Fruit fly (Drosophila melanogaster) whole organism, embryonic: Measurements from ENCODE around the gene cbt.
A peak's percentile ranks its signal among the peaks of the same experiment; 100 is the strongest.

Experiments
- Abd-B ChIP-seq: fragments of 200-800 bp; sonication (Bioruptor generic); optimal IDR thresholded peaks from 2 replicates; lab custom pipeline; 2018; ENCODE audit warnings: missing biosample characterization, mild to moderate bottlenecking, missing genetic modification characterization, moderate library complexity
- Antp ChIP-seq: fragments of 200-800 bp; sonication (Bioruptor generic); optimal IDR thresholded peaks from 3 replicates; lab custom pipeline; 2016; ENCODE audit warnings: missing biosample characterization, missing genetic modification characterization
- Bteb2 ChIP-seq: fragments of 200-800 bp; sonication (Bioruptor generic); optimal IDR thresholded peaks from 2 replicates; lab custom pipeline; 2016; ENCODE audit warnings: missing biosample characterization, missing genetic modification characterization
- CG1024 ChIP-seq: fragments of 200-800 bp; sonication (Bioruptor generic); IDR thresholded peaks from 2 replicates; pipeline ENCODE4 v1.3.6; 2022; ENCODE audit warnings: missing biosample characterization, missing genetic modification characterization
- CG10462 ChIP-seq: fragments of 200-800 bp; sonication (Bioruptor generic); optimal IDR thresholded peaks from 2 replicates; lab custom pipeline; 2016; ENCODE audit warnings: missing biosample characterization, missing genetic modification characterization
- CG10979 ChIP-seq: fragments of 200-800 bp; sonication (Bioruptor generic); optimal IDR thresholded peaks from 2 replicates; lab custom pipeline; 2018; ENCODE audit warnings: missing biosample characterization, mild to moderate bottlenecking, missing genetic modification characterization, moderate library complexity
- CG12104 ChIP-seq: fragments of 200-800 bp; sonication (Bioruptor generic); optimal IDR thresholded peaks from 3 replicates; lab custom pipeline; 2016; ENCODE audit warnings: missing biosample characterization, missing genetic modification characterization
- CG12155 ChIP-seq: fragments of 200-800 bp; sonication (Bioruptor generic); optimal IDR thresholded peaks from 3 replicates; lab custom pipeline; 2016; ENCODE audit warnings: missing biosample characterization, missing genetic modification characterization
- CG14965 ChIP-seq: fragments of 200-800 bp; sonication (Bioruptor generic); optimal IDR thresholded peaks from 2 replicates; lab custom pipeline; 2016; ENCODE audit warnings: missing biosample characterization, missing genetic modification characterization, borderline replicate concordance
- CG15479 ChIP-seq: fragments of 200-800 bp; sonication (Bioruptor generic); optimal IDR thresholded peaks from 3 replicates; lab custom pipeline; 2019; ENCODE audit warnings: missing biosample characterization, mild to moderate bottlenecking, missing genetic modification characterization, moderate library complexity
- CG16815 ChIP-seq: fragments of 200-800 bp; sonication (Bioruptor generic); optimal IDR thresholded peaks from 3 replicates; lab custom pipeline; 2017; ENCODE audit warnings: missing biosample characterization, mild to moderate bottlenecking, missing genetic modification characterization
- CG1832 ChIP-seq: fragments of 200-800 bp; sonication (Bioruptor generic); optimal IDR thresholded peaks from 2 replicates; lab custom pipeline; 2017; ENCODE audit warnings: missing biosample characterization, mild to moderate bottlenecking, missing genetic modification characterization, inconsistent platforms
- CG32772 ChIP-seq: fragments of 200-800 bp; sonication (Bioruptor generic); IDR thresholded peaks from 2 replicates; pipeline ENCODE4 v1.3.6; 2022; ENCODE audit warnings: missing biosample characterization, missing genetic modification characterization
- CG3281 ChIP-seq: fragments of 200-800 bp; sonication (Bioruptor generic); optimal IDR thresholded peaks from 3 replicates; lab custom pipeline; 2017; ENCODE audit warnings: missing biosample characterization, mild to moderate bottlenecking, missing genetic modification characterization
- CG3838 ChIP-seq: fragments of 200-800 bp; sonication (Bioruptor generic); optimal IDR thresholded peaks from 3 replicates; lab custom pipeline; 2016; ENCODE audit warnings: missing biosample characterization, missing genetic modification characterization
- CG5245 ChIP-seq: fragments of 200-800 bp; sonication (Bioruptor generic); optimal IDR thresholded peaks from 3 replicates; lab custom pipeline; 2016; ENCODE audit warnings: missing biosample characterization, missing genetic modification characterization
- CG7357 ChIP-seq: fragments of 200-800 bp; sonication (Bioruptor generic); IDR thresholded peaks from 3 replicates; pipeline ENCODE4 v1.3.6; 2022; ENCODE audit warnings: missing biosample characterization, missing genetic modification characterization
- CkIIα-i1 ChIP-seq: fragments of 200-800 bp; sonication (Bioruptor generic); IDR thresholded peaks from 2 replicates; pipeline ENCODE4 v1.3.6; 2022; ENCODE audit warnings: missing biosample characterization, missing genetic modification characterization
- Dbx ChIP-seq: fragments of 200-800 bp; sonication (Bioruptor generic); IDR thresholded peaks from 3 replicates; pipeline ENCODE4 v1.3.6; 2022; ENCODE audit warnings: missing biosample characterization, missing genetic modification characterization
- Dip3 ChIP-seq: fragments of 200-800 bp; sonication (Bioruptor generic); optimal IDR thresholded peaks from 3 replicates; lab custom pipeline; 2016; ENCODE audit warnings: missing biosample characterization, missing genetic modification characterization
- Doc2 ChIP-seq: fragments of 200-800 bp; sonication (Bioruptor generic); IDR thresholded peaks from 2 replicates; pipeline ENCODE4 v1.3.6; 2022; ENCODE audit warnings: missing biosample characterization, missing genetic modification characterization
- E2f1 ChIP-seq: fragments of 200-800 bp; sonication (Bioruptor generic); IDR thresholded peaks from 2 replicates; pipeline ENCODE4 v1.3.6; 2022; ENCODE audit warnings: missing biosample characterization, missing genetic modification characterization
- Elba2 ChIP-seq: fragments of 200-800 bp; sonication (Bioruptor generic); optimal IDR thresholded peaks from 3 replicates; lab custom pipeline; 2016; ENCODE audit warnings: missing biosample characterization, missing genetic modification characterization
- Ets65A ChIP-seq: fragments of 200-800 bp; sonication (Bioruptor generic); peaks from one replicate; lab custom pipeline; 2016; ENCODE audit warnings: missing biosample characterization, missing genetic modification characterization
- HLH4C ChIP-seq: fragments of 200-800 bp; sonication (Bioruptor generic); IDR thresholded peaks from 3 replicates; pipeline ENCODE4 v1.3.6; 2022; ENCODE audit warnings: missing biosample characterization, missing genetic modification characterization; ENCODE audit not compliant: partially characterized antibody
- HmgD ChIP-seq: fragments of 200-800 bp; sonication (Bioruptor generic); optimal IDR thresholded peaks from 3 replicates; lab custom pipeline; 2016; ENCODE audit warnings: missing biosample characterization, missing genetic modification characterization
- Lhr ChIP-seq: fragments of 200-800 bp; sonication (Bioruptor generic); optimal IDR thresholded peaks from 3 replicates; lab custom pipeline; 2017; ENCODE audit warnings: mild to moderate bottlenecking, missing biosample characterization, missing genetic modification reagents, missing genetic modification characterization
- MTF-1 ChIP-seq: fragments of 200-800 bp; sonication (Bioruptor generic); optimal IDR thresholded peaks from 2 replicates; lab custom pipeline; 2018; ENCODE audit warnings: missing biosample characterization, mild to moderate bottlenecking, missing genetic modification characterization, borderline replicate concordance
- PHDP ChIP-seq: fragments of 200-800 bp; sonication (Bioruptor generic); optimal IDR thresholded peaks from 3 replicates; lab custom pipeline; 2018; ENCODE audit warnings: missing biosample characterization, mild to moderate bottlenecking, missing genetic modification characterization, moderate library complexity
- Poxn ChIP-seq: fragments of 200-800 bp; sonication (Bioruptor generic); IDR thresholded peaks from 2 replicates; pipeline ENCODE4 v1.3.6; 2022; ENCODE audit warnings: missing biosample characterization, missing genetic modification characterization
- Sry-β ChIP-seq: fragments of 200-800 bp; sonication (Bioruptor generic); optimal IDR thresholded peaks from 2 replicates; lab custom pipeline; 2018; ENCODE audit warnings: missing biosample characterization, mild to moderate bottlenecking, missing genetic modification characterization, moderate library complexity
- az2 ChIP-seq: fragments of 200-800 bp; sonication (Bioruptor generic); optimal IDR thresholded peaks from 3 replicates; lab custom pipeline; 2016; ENCODE audit warnings: missing biosample characterization, missing genetic modification characterization
- br ChIP-seq: fragments of >200 bp; optimal IDR thresholded peaks from 2 replicates; lab custom pipeline; 2017
- bsh ChIP-seq, 2 experiments: fragments of 200-800 bp; sonication (Bioruptor generic); optimal IDR thresholded peaks; 2 replicates each; lab custom pipeline; 2017 to 2018; ENCODE audit warnings: mild to moderate bottlenecking in 2 of 2, missing biosample characterization in 2 of 2, missing genetic modification characterization in 2 of 2, moderate library complexity in 1 of 2
- cato ChIP-seq: fragments of 200-800 bp; sonication (Bioruptor generic); optimal IDR thresholded peaks from 2 replicates; lab custom pipeline; 2016; ENCODE audit warnings: missing biosample characterization, missing genetic modification characterization, borderline replicate concordance
- caup ChIP-seq: fragments of 200-800 bp; sonication (Bioruptor generic); optimal IDR thresholded peaks from 3 replicates; lab custom pipeline; 2017; ENCODE audit warnings: missing biosample characterization, mild to moderate bottlenecking, missing genetic modification characterization, moderate library complexity; ENCODE audit not compliant: severe bottlenecking
- chif ChIP-seq, 2 experiments: fragments of 200-800 bp; sonication (Bioruptor generic); optimal IDR thresholded peaks; 3 replicates each; lab custom pipeline; 2016; ENCODE audit warnings: missing biosample characterization in 2 of 2, missing genetic modification characterization in 2 of 2
- crol ChIP-seq: fragments of 200-800 bp; sonication (Bioruptor generic); IDR thresholded peaks from 2 replicates; pipeline ENCODE4 v1.3.6; 2022; ENCODE audit warnings: missing biosample characterization, missing genetic modification characterization
- cwo ChIP-seq: fragments of 200-800 bp; sonication (Bioruptor generic); optimal IDR thresholded peaks from 3 replicates; lab custom pipeline; 2017; ENCODE audit warnings: missing biosample characterization, missing genetic modification characterization, mild to moderate bottlenecking, moderate library complexity, missing genetic modification reagents
- gce ChIP-seq: fragments of 200-800 bp; sonication (Bioruptor generic); IDR thresholded peaks from 3 replicates; pipeline ENCODE4 v1.3.6; 2022; ENCODE audit warnings: missing biosample characterization, missing genetic modification characterization
- ind ChIP-seq: fragments of 200-800 bp; sonication (Bioruptor generic); optimal IDR thresholded peaks from 3 replicates; lab custom pipeline; 2016; ENCODE audit warnings: missing biosample characterization, missing genetic modification characterization
- kni ChIP-seq: fragments of 200-800 bp; sonication (Bioruptor generic); optimal IDR thresholded peaks from 3 replicates; lab custom pipeline; 2017; ENCODE audit warnings: mild to moderate bottlenecking, missing biosample characterization, missing genetic modification reagents, missing genetic modification characterization
- oc ChIP-seq: fragments of 200-800 bp; sonication (Bioruptor generic); optimal IDR thresholded peaks from 2 replicates; lab custom pipeline; 2018; ENCODE audit warnings: missing biosample characterization, mild to moderate bottlenecking, missing genetic modification characterization, moderate library complexity
- pros ChIP-seq: fragments of 200-800 bp; sonication (Bioruptor generic); optimal IDR thresholded peaks from 3 replicates; lab custom pipeline; 2019; ENCODE audit warnings: missing biosample characterization, mild to moderate bottlenecking, missing genetic modification characterization, moderate library complexity
- scrt ChIP-seq: fragments of 200-800 bp; sonication (Bioruptor generic); optimal IDR thresholded peaks from 2 replicates; lab custom pipeline; 2018; ENCODE audit warnings: missing biosample characterization, mild to moderate bottlenecking, missing genetic modification characterization, moderate library complexity
- sisA ChIP-seq: fragments of 200-800 bp; sonication (Bioruptor generic); IDR thresholded peaks from 2 replicates; pipeline ENCODE4 v1.3.6; 2022; ENCODE audit warnings: missing biosample characterization, missing genetic modification characterization
- sqz ChIP-seq: fragments of 200-800 bp; sonication (Bioruptor generic); optimal IDR thresholded peaks from 3 replicates; lab custom pipeline; 2018; ENCODE audit warnings: missing biosample characterization, mild to moderate bottlenecking, missing genetic modification characterization
- z ChIP-seq: fragments of 200-800 bp; sonication (Bioruptor generic); IDR thresholded peaks from 3 replicates; pipeline ENCODE4 v1.3.6; 2022; ENCODE audit warnings: missing biosample characterization, missing genetic modification characterization
- zen2 ChIP-seq: fragments of 200-800 bp; sonication (Bioruptor generic); IDR thresholded peaks from 3 replicates; pipeline ENCODE4 v1.3.6; 2022; ENCODE audit warnings: missing biosample characterization, missing genetic modification characterization; ENCODE audit not compliant: partially characterized antibody

cbt gene

dm6 chr2L:430820-431628 lies 48.5 kb downstream of the cbt start, which contains the start of gene ex (continued):
- TF ChIP-seq CkIIα-i1 (no peak), pros (peak; percentile 74), CG3838 (no peak), E2f1 (GFP tag; lab: Robert Waterston, UW) (peak; percentile 19; the same call in 1 of the 2 replicates), crol (GFP tag; lab: Robert Waterston, UW) (0 out of 2 replicates have a peak, but pooled peaks have one; percentile 21), Sry-β (GFP tag; lab: Kevin White, UChicago) (peak; percentile 5), Lhr (GFP tag; lab: Kevin White, UChicago) (peak; percentile 27), z (GFP tag; lab: Robert Waterston, UW) (0 out of 3 replicates have a peak, but pooled peaks have one; percentile 45), chif (GFP tag; optimal IDR thresholded peaks at IDR 0.05; lab: Kevin White, UChicago) (peak in 1 of 2 experiments; percentile 37), az2 (GFP tag; lab: Kevin White, UChicago) (no peak), CG7357 (no peak), Antp (GFP tag; lab: Kevin White, UChicago) (no peak), kni (peak; percentile 76), bsh (GFP tag; optimal IDR thresholded peaks at IDR 0.05; lab: Kevin White, UChicago) (peak; percentile 63 to 66), CG14965 (GFP tag; lab: Kevin White, UChicago) (peak; percentile 14), cwo (GFP tag; lab: Kevin White, UChicago) (peak; percentile 40), Doc2 (GFP tag; lab: Robert Waterston, UW) (no peak), sisA (GFP tag; lab: Robert Waterston, UW) (no peak), zen2 (peak; percentile 52; the same call in 2 of the 3 replicates), PHDP (tag; lab: Kevin White, UChicago) (peak; percentile 75), CG16815 (GFP tag; lab: Kevin White, UChicago) (no peak), CG12155 (no peak), Bteb2 (GFP tag; lab: Kevin White, UChicago) (no peak), CG32772 (GFP tag; lab: Robert Waterston, UW) (no peak), CG10979 (no peak), CG3281 (GFP tag; lab: Kevin White, UChicago) (peak; percentile 65), ind (GFP tag; lab: Kevin White, UChicago) (no peak), caup (GFP tag; lab: Kevin White, UChicago) (peak; percentile 75), Dip3 (GFP tag; lab: Kevin White, UChicago) (no peak), Dbx (GFP tag; lab: Robert Waterston, UW) (peak; percentile 51; the same call in 1 of the 3 replicates), Abd-B (GFP tag; lab: Kevin White, UChicago) (no peak), MTF-1 (GFP tag; lab: Kevin White, UChicago) (peak; percentile 79), CG5245 (no peak), CG10462 (GFP tag; lab: Kevin White, UChicago) (peak; percentile 29), br (lab: Kevin White, UChicago) (no peak), oc (tag; lab: Kevin White, UChicago) (peak; percentile 35), HLH4C (GFP tag; lab: Robert Waterston, UW) (peak; percentile 43; the same call in 1 of the 3 replicates), sqz (peak; percentile 21), CG1024 (GFP tag; lab: Robert Waterston, UW) (no peak), Poxn (no peak), Ets65A (GFP tag; lab: Kevin White, UChicago) (no peak), cato (GFP tag; lab: Kevin White, UChicago) (no peak), scrt (GFP tag; lab: Kevin White, UChicago) (peak; percentile 56), HmgD (GFP tag; lab: Kevin White, UChicago) (peak; percentile 22), gce (GFP tag; lab: Robert Waterston, UW) (peak; percentile 58; the same call in 1 of the 3 replicates), CG12104 (GFP tag; lab: Kevin White, UChicago) (peak; percentile 55), CG1832 (no peak), Elba2 (GFP tag; lab: Kevin White, UChicago) (peak; percentile 34), CG15479 (no peak)
